Fruit fly (Drosophila melanogaster): ENCODE measurements around the gene C15.
A peak's percentile ranks its signal among the peaks of the same experiment; 100 is the strongest.

Gene C15

dm6 chr3R:21487706-21488406, 11.9 kb upstream of the C15 start (continued):
- TF ChIP-seq CG4404 (GFP tag; IDR thresholded peaks at IDR 0.05): peak; percentile 26
- no peak for TF ChIP-seq bbx (GFP tag; IDR thresholded peaks at IDR 0.05; ENCODE audit: partially characterized antibody)
- no peak for TF ChIP-seq lov (optimal IDR thresholded peaks at IDR 0.05)
- TF ChIP-seq lov (GFP tag; IDR thresholded peaks at IDR 0.05): peak; percentile 72; the same call in 2 of the 3 replicates
- TF ChIP-seq lmd (GFP tag; IDR thresholded peaks at IDR 0.05): peak; percentile 68; the same call in 1 of the 2 replicates
- no peak for TF ChIP-seq cwo (GFP tag; optimal IDR thresholded peaks at IDR 0.05)
- peak; percentile 53 for TF ChIP-seq maf-S (GFP tag; optimal IDR thresholded peaks at IDR 0.05)
- TF ChIP-seq tup (GFP tag; optimal IDR thresholded peaks at IDR 0.05): no peak
- peak; percentile 57 for TF ChIP-seq CG30431 (GFP tag; optimal IDR thresholded peaks at IDR 0.05)
- no peak for TF ChIP-seq C15 (GFP tag; IDR thresholded peaks at IDR 0.05)
- peak; percentile 77 for TF ChIP-seq HLH4C (GFP tag; IDR thresholded peaks at IDR 0.05; ENCODE audit: partially characterized antibody)
- peak; percentile 0 for TF ChIP-seq CG4707 (GFP tag; optimal IDR thresholded peaks at IDR 0.05)
- TF ChIP-seq zfh2 (GFP tag; optimal IDR thresholded peaks at IDR 0.05): peak; percentile 19
- TF ChIP-seq CG1024 (GFP tag; IDR thresholded peaks at IDR 0.05): peak; percentile 19; the same call in 1 of the 2 replicates
- TF ChIP-seq tgo (GFP tag; IDR thresholded peaks at IDR 0.05): peak; percentile 73
- TF ChIP-seq CG1233 (GFP tag; optimal IDR thresholded peaks at IDR 0.05): peak; percentile 62
- TF ChIP-seq Gug (GFP tag; IDR thresholded peaks at IDR 0.05): peak; percentile 51; the same call in 2 of the 4 replicates
- peak; percentile 20 for TF ChIP-seq Side (GFP tag; optimal IDR thresholded peaks at IDR 0.05)
- TF ChIP-seq fd96Cb (tag; optimal IDR thresholded peaks at IDR 0.05): peak; percentile 33
- no peak for TF ChIP-seq CG34376 (GFP tag; optimal IDR thresholded peaks at IDR 0.05)
- TF ChIP-seq CG2202 (tag; optimal IDR thresholded peaks at IDR 0.05): no peak
- TF ChIP-seq CG32772 (GFP tag; IDR thresholded peaks at IDR 0.05): peak; percentile 65
- TF ChIP-seq Ptx1 (GFP tag; IDR thresholded peaks at IDR 0.05): peak; percentile 77
- 0 out of 3 replicates have a peak, but pooled peaks have one; percentile 51 for TF ChIP-seq CG14860 (GFP tag; IDR thresholded peaks at IDR 0.05; ENCODE audit: partially characterized antibody)
- TF ChIP-seq ranshi (GFP tag; IDR thresholded peaks at IDR 0.05): peak; percentile 54; the same call in 1 of the 2 replicates
- TF ChIP-seq btn (GFP tag; optimal IDR thresholded peaks at IDR 0.05): no peak
- peak; percentile 63 for TF ChIP-seq Myb (GFP tag; optimal IDR thresholded peaks at IDR 0.05)
- peak; percentile 63 for TF ChIP-seq CG17361 (GFP tag; IDR thresholded peaks at IDR 0.05)
- no peak for TF ChIP-seq Neu2 (GFP tag; optimal IDR thresholded peaks at IDR 0.05; ENCODE audit: borderline replicate concordance)
- peak; percentile 67 for TF ChIP-seq bab2 (GFP tag; optimal IDR thresholded peaks at IDR 0.05)
- TF ChIP-seq D19A (tag; optimal IDR thresholded peaks at IDR 0.05): peak; percentile 2
- peak; percentile 59 for TF ChIP-seq H2.0 (GFP tag; IDR thresholded peaks at IDR 0.05)
- no peak for TF ChIP-seq Vsx1 (GFP tag; optimal IDR thresholded peaks at IDR 0.05)
- no peak for TF ChIP-seq lola (GFP tag; optimal IDR thresholded peaks at IDR 0.05)
- TF ChIP-seq CG17829 (tag; optimal IDR thresholded peaks at IDR 0.05): peak; percentile 75
- TF ChIP-seq CG17912 (GFP tag; optimal IDR thresholded peaks at IDR 0.05): peak; percentile 57
- no peak for TF ChIP-seq CG7556 (GFP tag; optimal IDR thresholded peaks at IDR 0.05)
- TF ChIP-seq CG2116 (GFP tag; optimal IDR thresholded peaks at IDR 0.05): peak; percentile 66
- peak; percentile 25 for TF ChIP-seq Six4 (GFP tag; optimal IDR thresholded peaks at IDR 0.05)
- TF ChIP-seq CG12659 (GFP tag; optimal IDR thresholded peaks at IDR 0.05): peak; percentile 59
- no peak for TF ChIP-seq CG2129 (GFP tag; IDR thresholded peaks at IDR 0.05; ENCODE audit: partially characterized antibody)
- peak; percentile 36 for TF ChIP-seq Oli (tag; optimal IDR thresholded peaks at IDR 0.05)
- no peak for TF ChIP-seq crc (GFP tag; optimal IDR thresholded peaks at IDR 0.05)
- peak; percentile 52 for TF ChIP-seq Scr (GFP tag; IDR thresholded peaks at IDR 0.05; ENCODE audit: partially characterized antibody)
- TF ChIP-seq Dek (tag; optimal IDR thresholded peaks at IDR 0.05): peak; percentile 47
- TF ChIP-seq trem (tag; optimal IDR thresholded peaks at IDR 0.05): peak; percentile 51
- peak; percentile 66 for TF ChIP-seq HLH3B (GFP tag; IDR thresholded peaks at IDR 0.05)
- TF ChIP-seq psq (GFP tag; optimal IDR thresholded peaks at IDR 0.05): peak; percentile 4
- peak in 1 of 3 experiments; percentile 5 for TF ChIP-seq Stat92E (GFP tag; optimal IDR thresholded peaks at IDR 0.05)
